Fruit fly (Drosophila melanogaster): ENCODE data around the gene CG34015.

- TF ChIP-seq kay (GFP tag; optimal IDR thresholded peaks at IDR 0.05), result no peak
- no peak for TF ChIP-seq CG7745 (tag; optimal IDR thresholded peaks at IDR 0.05)
These were observed 36.4 kb upstream of the CG34015 start for dm6 chrX:16484533-16484932.
